Worm (Caenorhabditis elegans) whole organism, young adult: ENCODE data around the gene aps-2.
A peak's percentile ranks its signal among the peaks of the same experiment; 100 is the strongest.

Source experiments
- B0019.2 ChIP-seq: fragments of 200-800 bp; sonication (Bioruptor generic); conservative IDR thresholded peaks from 2 replicates; pipeline ENCODE4 v1.3.6; 2022; ENCODE audit warnings: missing genetic modification reagents, missing genetic modification characterization, missing compliant biosample characterization
- B0035.1 ChIP-seq: sonication (generic microtip); optimal IDR thresholded peaks from 2 replicates; lab custom pipeline; 2016; ENCODE audit warnings: missing genetic modification characterization, mild to moderate bottlenecking, missing compliant biosample characterization, missing genotype, missing genetic modification reagents
- C17E4.6 ChIP-seq: fragments of 200-800 bp; sonication (Bioruptor generic); IDR thresholded peaks from 2 replicates; pipeline ENCODE4 v1.3.6; 2022; ENCODE audit warnings: missing genetic modification reagents, missing genetic modification characterization, missing compliant biosample characterization
- F23B12.7 ChIP-seq: sonication (generic microtip); optimal IDR thresholded peaks from 2 replicates; lab custom pipeline; 2017; ENCODE audit warnings: missing genetic modification characterization, mild to moderate bottlenecking, missing compliant biosample characterization, antibody characterized with exemption, moderate library complexity; ENCODE audit not compliant: insufficient read depth
- F33H1.4 ChIP-seq: fragments of 200-800 bp; sonication (Bioruptor generic); IDR thresholded peaks from 2 replicates; pipeline ENCODE4 v1.3.6; 2022; ENCODE audit warnings: missing genetic modification reagents, missing genetic modification characterization, missing compliant biosample characterization
- F39B2.1 ChIP-seq: fragments of 200-800 bp; sonication (Bioruptor generic); IDR thresholded peaks from 2 replicates; pipeline ENCODE4 v1.3.6; 2022; ENCODE audit warnings: missing genetic modification reagents, missing genetic modification characterization, missing compliant biosample characterization
- K12H6.12 ChIP-seq: fragments of 200-800 bp; sonication (Bioruptor generic); optimal IDR thresholded peaks from 2 replicates; lab custom pipeline; 2018; ENCODE audit warnings: mild to moderate bottlenecking, missing genetic modification characterization, missing compliant biosample characterization
- T26A5.8 ChIP-seq: sonication (generic microtip); optimal IDR thresholded peaks from 2 replicates; lab custom pipeline; 2016; ENCODE audit warnings: missing genetic modification characterization, missing compliant biosample characterization
- Y53G8AR.9 ChIP-seq: fragments of 200-800 bp; sonication (Bioruptor generic); conservative IDR thresholded peaks from 2 replicates; pipeline ENCODE4 v1.3.6; 2022; ENCODE audit warnings: missing genetic modification reagents, missing genetic modification characterization, missing compliant biosample characterization
- Y56A3A.18 ChIP-seq: fragments of 200-800 bp; sonication (Bioruptor generic); IDR thresholded peaks from 2 replicates; pipeline ENCODE4 v1.3.6; 2022; ENCODE audit warnings: missing genetic modification reagents, missing genetic modification characterization, missing compliant biosample characterization
- Y67H2A.10 ChIP-seq: fragments of 200-800 bp; sonication (Bioruptor generic); conservative IDR thresholded peaks from 2 replicates; pipeline ENCODE4 v1.3.6; 2022; ENCODE audit warnings: missing genetic modification reagents, missing genetic modification characterization, missing compliant biosample characterization
- attf-3 ChIP-seq: fragments of 200-800 bp; sonication (Bioruptor generic); conservative IDR thresholded peaks from 2 replicates; pipeline ENCODE4 v1.3.6; 2022; ENCODE audit warnings: missing genetic modification reagents, missing genetic modification characterization, missing compliant biosample characterization
- attf-5 ChIP-seq: fragments of 200-800 bp; sonication (Bioruptor generic); optimal IDR thresholded peaks from 2 replicates; lab custom pipeline; 2018; ENCODE audit warnings: mild to moderate bottlenecking, missing genetic modification characterization, missing compliant biosample characterization
- bed-1 ChIP-seq: fragments of 200-800 bp; sonication (Bioruptor generic); IDR thresholded peaks from 2 replicates; pipeline ENCODE4 v1.3.6; 2022; ENCODE audit warnings: missing genetic modification reagents, missing genetic modification characterization, missing compliant biosample characterization
- ceh-100 ChIP-seq: fragments of 200-800 bp; sonication (Bioruptor generic); IDR thresholded peaks from 2 replicates; pipeline ENCODE4 v1.3.6; 2022; ENCODE audit warnings: missing genetic modification reagents, missing genetic modification characterization, missing compliant biosample characterization
- ceh-27 ChIP-seq: fragments of 200-800 bp; sonication (Bioruptor generic); optimal IDR thresholded peaks from 2 replicates; lab custom pipeline; 2018; ENCODE audit warnings: mild to moderate bottlenecking, missing genetic modification characterization, moderate library complexity, missing compliant biosample characterization
- dox-1 ChIP-seq: fragments of 200-800 bp; sonication (Bioruptor generic); IDR thresholded peaks from 2 replicates; pipeline ENCODE4 v1.3.6; 2022; ENCODE audit warnings: missing genetic modification reagents, missing genetic modification characterization, missing compliant biosample characterization
- ekl-4 ChIP-seq: fragments of 200-800 bp; sonication (Bioruptor generic); IDR thresholded peaks from 2 replicates; pipeline ENCODE4 v1.3.6; 2022; ENCODE audit warnings: missing genetic modification reagents, missing genetic modification characterization, missing compliant biosample characterization
- ets-4 ChIP-seq: fragments of 200-800 bp; sonication (Bioruptor generic); optimal IDR thresholded peaks from 2 replicates; lab custom pipeline; 2018; ENCODE audit warnings: mild to moderate bottlenecking, missing genetic modification characterization, missing compliant biosample characterization
- hlh-26 ChIP-seq: fragments of 200-800 bp; sonication (Bioruptor generic); conservative IDR thresholded peaks from 2 replicates; pipeline ENCODE4 v1.3.6; 2022; ENCODE audit warnings: missing genetic modification reagents, missing genetic modification characterization, missing compliant biosample characterization
- hmg-1.2 ChIP-seq: fragments of 200-800 bp; sonication (Bioruptor generic); IDR thresholded peaks from 2 replicates; pipeline ENCODE4 v1.3.6; 2022; ENCODE audit warnings: missing genetic modification reagents, missing genetic modification characterization, missing compliant biosample characterization
- let-607 ChIP-seq, 2 experiments: fragments of 200-800 bp in 1 of 2; sonication (Bioruptor generic) in 1 of 2; sonication (generic microtip) in 1 of 2; optimal IDR thresholded peaks; 2 replicates each; lab custom pipeline; 2016 to 2018; ENCODE audit warnings: mild to moderate bottlenecking in 2 of 2, missing compliant biosample characterization in 2 of 2, missing genetic modification characterization in 2 of 2, moderate library complexity in 2 of 2, missing genotype in 1 of 2
- lin-35 ChIP-seq, 3 experiments: fragments of 150-350 bp in 2 of 3; sonication (generic microtip) in 1 of 3; optimal IDR thresholded peaks; 2 replicates each; lab custom pipeline; 2014 to 2018; ENCODE audit warnings: missing biosample characterization in 3 of 3, missing genetic modification characterization in 3 of 3, missing genetic modification reagents in 3 of 3
- lin-54 ChIP-seq: fragments of 200-800 bp; sonication (Bioruptor generic); optimal IDR thresholded peaks from 2 replicates; lab custom pipeline; 2018; ENCODE audit warnings: mild to moderate bottlenecking, missing genetic modification characterization, missing compliant biosample characterization
- lsy-27 ChIP-seq: sonication (generic microtip); optimal IDR thresholded peaks from 2 replicates; lab custom pipeline; 2017; ENCODE audit warnings: missing genetic modification characterization, mild to moderate bottlenecking, missing compliant biosample characterization, antibody characterized with exemption, missing genotype, borderline replicate concordance; ENCODE audit not compliant: insufficient read depth
- mcd-1 ChIP-seq: fragments of 200-800 bp; sonication (Bioruptor generic); IDR thresholded peaks from 2 replicates; pipeline ENCODE4 v1.3.6; 2022; ENCODE audit warnings: missing genetic modification reagents, missing genetic modification characterization, missing compliant biosample characterization
- mes-4 ChIP-seq: sonication (generic microtip); optimal IDR thresholded peaks from 2 replicates; lab custom pipeline; 2016; ENCODE audit warnings: missing genotype, missing genetic modification characterization, missing compliant biosample characterization
- mxl-1 ChIP-seq: sonication (generic microtip); optimal IDR thresholded peaks from 2 replicates; lab custom pipeline; 2016; ENCODE audit warnings: missing genetic modification characterization, missing compliant biosample characterization
- nhr-120 ChIP-seq: fragments of 200-800 bp; sonication (Bioruptor generic); IDR thresholded peaks from 2 replicates; pipeline ENCODE4 v1.3.6; 2022; ENCODE audit warnings: missing genetic modification characterization, missing compliant biosample characterization
- nhr-80 ChIP-seq: sonication (generic microtip); optimal IDR thresholded peaks from 2 replicates; lab custom pipeline; 2016; ENCODE audit warnings: missing genetic modification characterization, missing compliant biosample characterization
- nhr-90 ChIP-seq: sonication (generic microtip); optimal IDR thresholded peaks from 2 replicates; lab custom pipeline; 2016; ENCODE audit warnings: missing genotype, mild to moderate bottlenecking, missing genetic modification characterization, missing compliant biosample characterization
- pbrm-1 ChIP-seq: fragments of 200-800 bp; sonication (Bioruptor generic); IDR thresholded peaks from 2 replicates; pipeline ENCODE4 v1.3.6; 2022; ENCODE audit warnings: missing genetic modification reagents, missing genetic modification characterization, missing compliant biosample characterization
- pha-4 ChIP-seq: fragments of 150-350 bp; sonication (generic microtip); optimal IDR thresholded peaks from 2 replicates; lab custom pipeline; 2014; ENCODE audit warnings: missing biosample characterization, missing genetic modification reagents, missing genetic modification characterization
- rec-8 ChIP-seq, 2 experiments: sonication (generic microtip); optimal IDR thresholded peaks; 2 replicates each; lab custom pipeline; 2016; ENCODE audit warnings: mild to moderate bottlenecking in 2 of 2, missing genetic modification characterization in 2 of 2, missing genetic modification reagents in 2 of 2, missing genotype in 2 of 2, missing biosample characterization in 1 of 2, missing compliant biosample characterization in 1 of 2, moderate library complexity in 1 of 2
- snpc-1.1 ChIP-seq: sonication (generic microtip); optimal IDR thresholded peaks from 2 replicates; lab custom pipeline; 2017; ENCODE audit warnings: missing genetic modification characterization, mild to moderate bottlenecking, missing compliant biosample characterization, antibody characterized with exemption, moderate library complexity, missing genotype, missing genetic modification reagents; ENCODE audit not compliant: insufficient read depth
- snpc-1.3 ChIP-seq: sonication (generic microtip); optimal IDR thresholded peaks from 2 replicates; lab custom pipeline; 2017; ENCODE audit warnings: missing genetic modification characterization, mild to moderate bottlenecking, missing compliant biosample characterization, antibody characterized with exemption, moderate library complexity, missing genotype, missing genetic modification reagents; ENCODE audit not compliant: insufficient read depth
- snpc-4 ChIP-seq, 5 experiments: fragments of 150-350 bp in 1 of 5; sonication (generic microtip) in 4 of 5; optimal IDR thresholded peaks; 2 replicates each; lab custom pipeline; 2014 to 2018; ENCODE audit warnings: missing genetic modification characterization in 5 of 5, missing biosample characterization in 3 of 5, antibody characterized with exemption in 2 of 5, mild to moderate bottlenecking in 2 of 5, missing compliant biosample characterization in 2 of 5, missing genotype in 2 of 5, moderate library complexity in 2 of 5, missing genetic modification reagents in 1 of 5
- tbp1 ChIP-seq: fragments of 200-800 bp; sonication (Bioruptor generic); optimal IDR thresholded peaks from 2 replicates; lab custom pipeline; 2018; ENCODE audit warnings: mild to moderate bottlenecking, missing genetic modification characterization, missing compliant biosample characterization
- tlf-1 ChIP-seq: fragments of 200-800 bp; sonication (Bioruptor generic); optimal IDR thresholded peaks from 2 replicates; lab custom pipeline; 2018; ENCODE audit warnings: mild to moderate bottlenecking, missing genetic modification characterization, missing compliant biosample characterization
- unc-62 ChIP-seq: fragments of 150-350 bp; optimal IDR thresholded peaks from 2 replicates; lab custom pipeline; 2014; ENCODE audit warnings: missing biosample characterization, missing genetic modification reagents, missing genetic modification characterization
- ztf-18 ChIP-seq: sonication (generic microtip); optimal IDR thresholded peaks from 2 replicates; lab custom pipeline; 2016; ENCODE audit warnings: missing genotype, mild to moderate bottlenecking, missing genetic modification characterization, missing compliant biosample characterization
- ztf-3 ChIP-seq: fragments of 200-800 bp; sonication (Bioruptor generic); optimal IDR thresholded peaks from 2 replicates; lab custom pipeline; 2018; ENCODE audit warnings: mild to moderate bottlenecking, missing genetic modification characterization, missing compliant biosample characterization

Gene aps-2

ce11 chrX:4464367-4464766 lies 6.3 kb downstream of the aps-2 start:
- TF ChIP-seq attf-5 (GFP tag; lab: Kevin White, UChicago) (no peak), nhr-90 (tag; lab: Kevin White, UChicago) (no peak), Y56A3A.18 (GFP tag; lab: Robert Waterston, UW) (no peak), tbp1 (GFP tag; lab: Kevin White, UChicago) (no peak), B0035.1 (tag; lab: Kevin White, UChicago) (no peak), T26A5.8 (no peak), ztf-3 (GFP tag; lab: Kevin White, UChicago) (no peak), C17E4.6 (GFP tag; lab: Robert Waterston, UW) (no peak), snpc-1.1 (tag; lab: Kevin White, UChicago) (no peak), ets-4 (GFP tag; lab: Kevin White, UChicago) (no peak), F39B2.1 (GFP tag; lab: Robert Waterston, UW) (no peak), rec-8 (tag; optimal IDR thresholded peaks at IDR 0.05; lab: Kevin White, UChicago) (no peak), nhr-120 (GFP tag; lab: Robert Waterston, UW) (no peak), mxl-1 (tag; lab: Kevin White, UChicago) (no peak), F33H1.4 (no peak), Y53G8AR.9 (no peak), B0019.2 (GFP tag; lab: Robert Waterston, UW) (no peak)

- TF ChIP-seq rec-8 (tag; optimal IDR thresholded peaks at IDR 0.05; lab: Kevin White, UChicago) = no peak
- no peak for TF ChIP-seq hlh-26 (GFP tag; lab: Robert Waterston, UW)
- no peak for TF ChIP-seq nhr-80 (tag; lab: Kevin White, UChicago)
- TF ChIP-seq lsy-27 (tag; lab: Kevin White, UChicago) = no peak
- no peak for TF ChIP-seq dox-1 (GFP tag; lab: Robert Waterston, UW)
Observed at ce11 chrX:4466218-4466617, 8.1 kb downstream of the aps-2 start, which contains the start of gene nmur-3. TSS of gene nmur-3 (plus strand) at chrX:4466518.

- peak; percentile 78 for TF ChIP-seq nhr-80 (tag; lab: Kevin White, UChicago)
- TF ChIP-seq bed-1 = no peak
- TF ChIP-seq B0035.1 (tag; lab: Kevin White, UChicago) = no peak
- TF ChIP-seq pbrm-1 = peak; percentile 36; the same call in 1 of the 2 replicates
- no peak for TF ChIP-seq snpc-1.3 (tag; lab: Kevin White, UChicago)
- TF ChIP-seq lin-35 (GFP tag; optimal IDR thresholded peaks at IDR 0.05; lab: Kevin White, UChicago) = peak in 1 of 3 experiments; percentile 66
- TF ChIP-seq K12H6.12 = peak; percentile 46
- no peak for TF ChIP-seq B0019.2 (GFP tag; lab: Robert Waterston, UW)
- TF ChIP-seq Y67H2A.10 = no peak
- peak; percentile 94 for TF ChIP-seq attf-3 (GFP tag; lab: Robert Waterston, UW)
- peak; percentile 78 for TF ChIP-seq pha-4 (tag; lab: Kevin White, UChicago)
- peak; percentile 69 for TF ChIP-seq hmg-1.2
- peak; percentile 55 for TF ChIP-seq F23B12.7 (tag; lab: Kevin White, UChicago)
- peak; percentile 80 for TF ChIP-seq mcd-1 (GFP tag; lab: Robert Waterston, UW)
- peak in 1 of 2 experiments; percentile 46 for TF ChIP-seq let-607 (tag; optimal IDR thresholded peaks at IDR 0.05; lab: Kevin White, UChicago)
- no peak for TF ChIP-seq lin-54 (GFP tag; lab: Kevin White, UChicago)
- TF ChIP-seq snpc-4 (GFP tag; optimal IDR thresholded peaks at IDR 0.05; lab: Kevin White, UChicago) = no peak
- peak in 2 of 4 experiments; percentile 36 to 74 for TF ChIP-seq snpc-4 (tag; optimal IDR thresholded peaks at IDR 0.05; lab: Kevin White, UChicago)
- TF ChIP-seq ceh-100 (GFP tag; lab: Robert Waterston, UW) = no peak
- TF ChIP-seq ztf-18 = peak; percentile 19
- no peak for TF ChIP-seq nhr-90 (tag; lab: Kevin White, UChicago)
- TF ChIP-seq mes-4 (tag; lab: Kevin White, UChicago) = no peak
- peak; percentile 91 for TF ChIP-seq attf-5 (GFP tag; lab: Kevin White, UChicago)
- peak; percentile 52 for TF ChIP-seq ceh-27 (GFP tag; lab: Kevin White, UChicago)
- peak; percentile 30 for TF ChIP-seq unc-62 (GFP tag; lab: Kevin White, UChicago)
- peak; percentile 46 for TF ChIP-seq tbp1 (GFP tag; lab: Kevin White, UChicago)
- no peak for TF ChIP-seq ekl-4 (GFP tag; lab: Robert Waterston, UW)
- TF ChIP-seq tlf-1 = no peak
- TF ChIP-seq C17E4.6 (GFP tag; lab: Robert Waterston, UW) = no peak
Observed at ce11 chrX:4469297-4469816, 11.3 kb downstream of the aps-2 start, which contains the start of gene asb-2. TSS of gene asb-2 (plus strand) at chrX:4469766.
